Worm (Caenorhabditis elegans) whole organism, young adult: ENCODE results near the gene fbxa-112.

ENCODE experiments used
- akir-1 ChIP-seq: fragments of 200-800 bp; sonication (Bioruptor generic); optimal IDR thresholded peaks from 2 replicates; lab custom pipeline; 2018; ENCODE audit warnings: mild to moderate bottlenecking, missing genetic modification characterization, moderate library complexity, missing compliant biosample characterization
- dox-1 ChIP-seq: fragments of 200-800 bp; sonication (Bioruptor generic); IDR thresholded peaks from 2 replicates; pipeline ENCODE4 v1.3.6; 2022; ENCODE audit warnings: missing genetic modification reagents, missing genetic modification characterization, missing compliant biosample characterization
- hlh-26 ChIP-seq: fragments of 200-800 bp; sonication (Bioruptor generic); conservative IDR thresholded peaks from 2 replicates; pipeline ENCODE4 v1.3.6; 2022; ENCODE audit warnings: missing genetic modification reagents, missing genetic modification characterization, missing compliant biosample characterization
- lin-26 ChIP-seq: fragments of 200-800 bp; sonication (Bioruptor generic); IDR thresholded peaks from 2 replicates; pipeline ENCODE4 v1.3.6; 2022; ENCODE audit warnings: missing genetic modification reagents, missing genetic modification characterization, missing compliant biosample characterization
- lsl-1 ChIP-seq: fragments of 200-800 bp; sonication (Bioruptor generic); optimal IDR thresholded peaks from 2 replicates; lab custom pipeline; 2018; ENCODE audit warnings: mild to moderate bottlenecking, missing genetic modification characterization, moderate library complexity, missing compliant biosample characterization
- nhr-120 ChIP-seq: fragments of 200-800 bp; sonication (Bioruptor generic); IDR thresholded peaks from 2 replicates; pipeline ENCODE4 v1.3.6; 2022; ENCODE audit warnings: missing genetic modification characterization, missing compliant biosample characterization
- pha-4 ChIP-seq: fragments of 150-350 bp; sonication (generic microtip); optimal IDR thresholded peaks from 2 replicates; lab custom pipeline; 2014; ENCODE audit warnings: missing biosample characterization, missing genetic modification reagents, missing genetic modification characterization
- snpc-4 ChIP-seq, 5 experiments: fragments of 150-350 bp in 1 of 5; sonication (generic microtip) in 4 of 5; optimal IDR thresholded peaks; 2 replicates each; lab custom pipeline; 2014 to 2018; ENCODE audit warnings: missing genetic modification characterization in 5 of 5, missing biosample characterization in 3 of 5, antibody characterized with exemption in 2 of 5, mild to moderate bottlenecking in 2 of 5, missing compliant biosample characterization in 2 of 5, missing genotype in 2 of 5, moderate library complexity in 2 of 5, missing genetic modification reagents in 1 of 5
- tbx-9 ChIP-seq: sonication (generic microtip); optimal IDR thresholded peaks from 2 replicates; lab custom pipeline; 2016; ENCODE audit warnings: borderline replicate concordance, missing genetic modification characterization, inconsistent platforms, missing compliant biosample characterization
- unc-130 ChIP-seq: sonication (generic microtip); optimal IDR thresholded peaks from 2 replicates; lab custom pipeline; 2016; ENCODE audit warnings: missing genetic modification reagents, missing genetic modification characterization, missing compliant biosample characterization
- unc-62 ChIP-seq: fragments of 150-350 bp; optimal IDR thresholded peaks from 2 replicates; lab custom pipeline; 2014; ENCODE audit warnings: missing biosample characterization, missing genetic modification reagents, missing genetic modification characterization
- xnd-1 ChIP-seq: sonication (generic microtip); optimal IDR thresholded peaks from 2 replicates; lab custom pipeline; 2016; ENCODE audit warnings: missing genotype, missing genetic modification reagents, missing genetic modification characterization, missing compliant biosample characterization

ce11 chrV:16965655-16966054 is 17.7 kb upstream of the fbxa-112 start, which contains the start of gene efl-1:
- no peak for TF ChIP-seq unc-130 (GFP tag; lab: Kevin White, UChicago)
- TF ChIP-seq xnd-1 (tag; lab: Kevin White, UChicago), result peak; percentile 20
- peak; percentile 82 for TF ChIP-seq pha-4
- TF ChIP-seq lin-26 (GFP tag; lab: Robert Waterston, UW), result no peak
- TF ChIP-seq akir-1 (GFP tag; lab: Kevin White, UChicago), result no peak
- TF ChIP-seq nhr-120 (GFP tag; lab: Robert Waterston, UW), result no peak
- TF ChIP-seq hlh-26 (GFP tag; lab: Robert Waterston, UW), result no peak
- no peak for TF ChIP-seq tbx-9 (tag; lab: Kevin White, UChicago)
- peak; percentile 85 for TF ChIP-seq dox-1 (GFP tag; lab: Robert Waterston, UW)
- TF ChIP-seq unc-62 (GFP tag; lab: Kevin White, UChicago), result no peak
- peak; percentile 57 for TF ChIP-seq lsl-1
- peak; percentile 70 for TF ChIP-seq snpc-4 (GFP tag; optimal IDR thresholded peaks at IDR 0.05; lab: Kevin White, UChicago)
- peak; percentile 61 to 94 (median 89) for TF ChIP-seq snpc-4 (tag; optimal IDR thresholded peaks at IDR 0.05; lab: Kevin White, UChicago)
